Fruit fly (Drosophila melanogaster) whole organism, adult: ENCODE results near the gene fray.

Experiments used
- CG14711 ChIP-seq: fragments of 200-800 bp; sonication (Bioruptor generic); optimal IDR thresholded peaks from 2 replicates; lab custom pipeline; 2018; ENCODE audit warnings: missing biosample characterization, mild to moderate bottlenecking, missing genetic modification characterization, moderate library complexity
- CG1620 ChIP-seq: fragments of 200-800 bp; sonication (Bioruptor generic); optimal IDR thresholded peaks from 2 replicates; lab custom pipeline; 2016; ENCODE audit warnings: missing biosample characterization, missing genetic modification characterization
- CG7045 ChIP-seq: fragments of 200-800 bp; sonication (Bioruptor generic); optimal IDR thresholded peaks from 2 replicates; lab custom pipeline; 2017; ENCODE audit warnings: missing biosample characterization, mild to moderate bottlenecking, missing genetic modification characterization
- CG7101 ChIP-seq: fragments of 200-800 bp; sonication (Bioruptor generic); optimal IDR thresholded peaks from 2 replicates; lab custom pipeline; 2018; ENCODE audit warnings: missing biosample characterization, mild to moderate bottlenecking, missing genetic modification characterization, moderate library complexity
- Clk ChIP-seq: fragments of 200-800 bp; sonication (Bioruptor generic); optimal IDR thresholded peaks from 2 replicates; lab custom pipeline; 2017; ENCODE audit warnings: missing biosample characterization, missing genetic modification characterization
- Hr96 ChIP-seq: fragments of 200-800 bp; sonication (Bioruptor generic); optimal IDR thresholded peaks from 2 replicates; lab custom pipeline; 2016; ENCODE audit warnings: missing biosample characterization, missing genetic modification characterization
- kay ChIP-seq: fragments of 200-800 bp; sonication (Bioruptor generic); peaks from one replicate; lab custom pipeline; 2016; ENCODE audit warnings: missing biosample characterization, missing genetic modification characterization, borderline replicate concordance
- ovo ChIP-seq: fragments of 200-800 bp; sonication (Bioruptor generic); optimal IDR thresholded peaks from 2 replicates; lab custom pipeline; 2016; ENCODE audit warnings: missing biosample characterization, missing genetic modification characterization
- pad ChIP-seq: fragments of 200-800 bp; sonication (Bioruptor generic); optimal IDR thresholded peaks from 3 replicates; lab custom pipeline; 2017; ENCODE audit warnings: missing biosample characterization, missing genetic modification characterization, mild to moderate bottlenecking, moderate library complexity, missing genetic modification reagents
- toe ChIP-seq: fragments of 200-800 bp; sonication (Bioruptor generic); optimal IDR thresholded peaks from 2 replicates; lab custom pipeline; 2016; ENCODE audit warnings: missing biosample characterization, missing genetic modification characterization

dm6 chr3R:18582236-18582635, 9.3 kb downstream of the fray start:
- TF ChIP-seq CG14711 (peak; percentile 30), CG1620 (GFP tag; lab: Kevin White, UChicago) (no peak), toe (GFP tag; lab: Kevin White, UChicago) (peak; percentile 21), CG7101 (peak; percentile 66), ovo (GFP tag; lab: Kevin White, UChicago) (peak; percentile 12), Hr96 (peak; percentile 23), kay (GFP tag; lab: Kevin White, UChicago) (peak; percentile 74), Clk (GFP tag; lab: Kevin White, UChicago) (peak; percentile 37), pad (GFP tag; lab: Kevin White, UChicago) (peak; percentile 1), CG7045 (GFP tag; lab: Kevin White, UChicago) (peak; percentile 22)
